Worm (Caenorhabditis elegans): ENCODE measurements around the gene jkk-1.

Gene jkk-1

DNA sequence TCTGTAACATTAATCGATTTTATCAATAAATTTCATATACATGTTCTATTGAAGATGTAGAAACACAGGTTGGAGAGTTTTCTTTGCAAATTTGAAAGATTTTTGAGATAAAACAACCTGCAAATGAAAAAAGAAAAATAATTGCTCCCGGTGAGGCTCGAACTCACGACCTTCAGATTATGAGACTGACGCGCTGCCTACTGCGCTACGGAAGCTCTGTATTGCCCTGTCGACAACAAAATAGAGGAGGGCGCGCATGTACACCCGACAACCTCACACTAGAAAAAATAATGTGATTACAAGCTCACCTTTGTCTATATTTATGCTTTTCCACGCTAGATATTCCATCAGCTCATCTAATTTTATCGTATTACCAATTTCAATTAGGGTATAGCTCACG lies 39.0 kb downstream of the jkk-1 start (continued):
- TF ChIP-seq pros-1 (tag; optimal IDR thresholded peaks at IDR 0.05) (no peak), elt-2 (tag; optimal IDR thresholded peaks at IDR 0.05) (peak; percentile 59), odd-2 (tag; optimal IDR thresholded peaks at IDR 0.05) (no peak), ceh-9 (tag; optimal IDR thresholded peaks at IDR 0.05) (no peak), F13H6.1 (tag; optimal IDR thresholded peaks at IDR 0.05) (peak; percentile 16), unc-3 (GFP tag; conservative IDR thresholded peaks at IDR 0.05) (peak; percentile 69), unc-3 (tag; optimal IDR thresholded peaks at IDR 0.05) (no peak), nhr-232 (tag; optimal IDR thresholded peaks at IDR 0.05) (peak; percentile 8), ceh-2 (tag; optimal IDR thresholded peaks at IDR 0.05) (no peak), ceh-6 (GFP tag; optimal IDR thresholded peaks at IDR 0.05) (no peak), nfya-1 (tag; optimal IDR thresholded peaks at IDR 0.05) (peak; percentile 11), K02D7.2 (tag; optimal IDR thresholded peaks at IDR 0.05) (no peak), hlh-15 (tag; optimal IDR thresholded peaks at IDR 0.05) (no peak), ceh-31 (tag; optimal IDR thresholded peaks at IDR 0.05) (no peak), ztf-16 (tag; optimal IDR thresholded peaks at IDR 0.05) (no peak), gmeb-2 (tag; optimal IDR thresholded peaks at IDR 0.05) (peak; percentile 32), pha-2 (tag; optimal IDR thresholded peaks at IDR 0.05) (no peak), hlh-8 (tag; optimal IDR thresholded peaks at IDR 0.05) (no peak), fkh-10 (GFP tag; optimal IDR thresholded peaks at IDR 0.05) (no peak), ama-1 (optimal IDR thresholded peaks at IDR 0.05) (no peak), fkh-6 (tag; optimal IDR thresholded peaks at IDR 0.05) (no peak), rnt-1 (tag; optimal IDR thresholded peaks at IDR 0.05) (no peak), fax-1 (tag; optimal IDR thresholded peaks at IDR 0.05) (peak; percentile 42), C38D4.7 (GFP tag; optimal IDR thresholded peaks at IDR 0.05) (peak; percentile 37), T23F11.4 (GFP tag; optimal IDR thresholded peaks at IDR 0.05) (no peak), sox-2 (GFP tag; IDR thresholded peaks at IDR 0.05) (no peak), pax-1 (tag; optimal IDR thresholded peaks at IDR 0.05) (no peak), npax-4 (tag; optimal IDR thresholded peaks at IDR 0.05) (no peak), syd-9 (tag; optimal IDR thresholded peaks at IDR 0.05) (no peak), dve-1 (tag; optimal IDR thresholded peaks at IDR 0.05) (no peak), unc-42 (tag; optimal IDR thresholded peaks at IDR 0.05) (no peak), hlh-6 (tag; optimal IDR thresholded peaks at IDR 0.05) (no peak), ceh-30 (tag; optimal IDR thresholded peaks at IDR 0.05) (no peak), pag-3 (tag; optimal IDR thresholded peaks at IDR 0.05; ENCODE audit: borderline replicate concordance) (no peak), hlh-13 (GFP tag; optimal IDR thresholded peaks at IDR 0.05) (no peak), lim-6 (tag; optimal IDR thresholded peaks at IDR 0.05) (no peak), tbx-2 (tag; optimal IDR thresholded peaks at IDR 0.05) (no peak), sox-4 (tag; optimal IDR thresholded peaks at IDR 0.05) (peak; percentile 27), K09A11.1 (tag; optimal IDR thresholded peaks at IDR 0.05; ENCODE audit: insufficient read depth) (no peak), ref-2 (tag; optimal IDR thresholded peaks at IDR 0.05) (no peak)

DNA sequence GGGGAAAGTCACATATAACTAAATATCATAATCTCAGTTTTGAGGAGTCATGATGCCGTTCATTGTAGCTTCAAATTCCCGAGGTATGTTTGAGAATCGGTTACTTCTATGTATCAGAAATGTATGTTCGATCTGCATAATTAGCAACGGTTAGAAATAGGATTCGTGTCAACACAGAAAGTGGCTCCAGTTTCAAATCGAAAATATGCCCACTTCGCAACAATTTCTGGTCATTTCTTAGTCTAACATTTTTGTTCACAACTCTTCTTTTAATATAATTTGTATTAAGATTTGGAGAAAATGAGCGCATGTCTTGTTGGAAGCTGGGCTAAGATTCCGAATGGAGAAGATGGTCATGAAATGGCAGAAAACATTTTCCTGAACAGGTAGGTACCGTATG lies 45.2 kb downstream of the jkk-1 start, which contains the start of gene pks-1:
TSS of gene pks-1 (plus strand) at position 301 of the 400 bp plus-strand sequence.
- TF ChIP-seq fkh-6 (tag; optimal IDR thresholded peaks at IDR 0.05), result no peak
- TF ChIP-seq ceh-19 (GFP tag; optimal IDR thresholded peaks at IDR 0.05), result no peak
- no peak for TF ChIP-seq tbx-7 (tag; optimal IDR thresholded peaks at IDR 0.05)

DNA sequence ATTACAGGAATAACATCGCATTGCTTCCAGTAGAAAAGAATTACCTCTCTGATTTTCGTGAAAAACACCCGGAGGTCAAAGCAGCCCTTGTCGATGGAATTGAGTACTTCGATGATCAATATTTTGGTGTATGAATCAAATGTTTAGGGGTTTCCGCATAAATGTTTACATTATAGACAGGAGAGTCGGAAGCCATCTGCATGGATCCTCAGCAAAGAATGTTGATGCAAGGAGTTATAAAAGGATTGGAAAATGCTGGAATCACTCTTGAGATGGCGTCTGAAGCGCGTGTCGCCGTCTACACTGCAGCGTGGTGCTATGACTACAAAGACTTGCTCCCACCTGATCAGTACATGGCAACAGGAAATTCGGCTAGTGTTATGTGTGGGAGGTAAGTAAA lies 46.0 kb downstream of the jkk-1 start, which contains the start of gene C41A3.2:
TSS of gene C41A3.2 (minus strand) at position 101 of the 400 bp plus-strand sequence.
- no peak for TF ChIP-seq eyg-1 (tag; optimal IDR thresholded peaks at IDR 0.05)
- TF ChIP-seq pqm-1 (tag; optimal IDR thresholded peaks at IDR 0.05), result no peak
- no peak for TF ChIP-seq lim-6 (tag; optimal IDR thresholded peaks at IDR 0.05)
- TF ChIP-seq C08G9.2 (tag; optimal IDR thresholded peaks at IDR 0.05), result no peak
- TF ChIP-seq tbx-7 (tag; optimal IDR thresholded peaks at IDR 0.05), result no peak
- TF ChIP-seq syd-9 (tag; optimal IDR thresholded peaks at IDR 0.05), result no peak
- no peak for TF ChIP-seq ceh-6 (GFP tag; optimal IDR thresholded peaks at IDR 0.05)
